Fruit fly (Drosophila melanogaster) S2 (cell line): ENCODE measurements around the gene CG14082.

Experiments used
- CG8478 ChIP-seq: fragments of >200 bp; optimal IDR thresholded peaks from 2 replicates; lab custom pipeline; 2018
- CTCF ChIP-seq, 2 experiments: fragments of >200 bp; optimal IDR thresholded peaks; 2 replicates each; lab custom pipeline; 2018

dm6 chr3L:19074673-19075402 is 63.9 kb downstream of the CG14082 start:
- no peak for TF ChIP-seq CG8478 (lab: Kevin White, UChicago)
- TF ChIP-seq CTCF (optimal IDR thresholded peaks at IDR 0.05; lab: Kevin White, UChicago): no peak
